Worm (Caenorhabditis elegans) whole organism, young adult: ENCODE results near the gene nsph-4.3.

Source experiments
- F22D6.2 ChIP-seq: sonication (generic microtip); optimal IDR thresholded peaks from 2 replicates; lab custom pipeline; 2016; ENCODE audit warnings: mild to moderate bottlenecking, missing genetic modification characterization, missing compliant biosample characterization
- K11D2.4 ChIP-seq: fragments of 200-800 bp; sonication (Bioruptor generic); IDR thresholded peaks from 2 replicates; pipeline ENCODE4 v1.3.6; 2022; ENCODE audit warnings: missing genetic modification reagents, missing genetic modification characterization, missing compliant biosample characterization
- T07F8.4 ChIP-seq: sonication (generic microtip); optimal IDR thresholded peaks from 2 replicates; lab custom pipeline; 2016; ENCODE audit warnings: mild to moderate bottlenecking, missing genetic modification characterization, moderate library complexity, missing compliant biosample characterization
- Y53G8AR.9 ChIP-seq: fragments of 200-800 bp; sonication (Bioruptor generic); conservative IDR thresholded peaks from 2 replicates; pipeline ENCODE4 v1.3.6; 2022; ENCODE audit warnings: missing genetic modification reagents, missing genetic modification characterization, missing compliant biosample characterization
- ama-1 ChIP-seq, 3 experiments: fragments of 150-350 bp in 1 of 3; sonication (generic microtip) in 2 of 3; optimal IDR thresholded peaks; 2 replicates each; lab custom pipeline; 2014 to 2018; ENCODE audit warnings: missing biosample characterization in 2 of 3, missing genetic modification characterization in 2 of 3, missing genetic modification reagents in 2 of 3
- atf-7 ChIP-seq: sonication (generic microtip); optimal IDR thresholded peaks from 2 replicates; lab custom pipeline; 2017; ENCODE audit warnings: mild to moderate bottlenecking, missing genetic modification characterization, missing compliant biosample characterization
- dox-1 ChIP-seq: fragments of 200-800 bp; sonication (Bioruptor generic); IDR thresholded peaks from 2 replicates; pipeline ENCODE4 v1.3.6; 2022; ENCODE audit warnings: missing genetic modification reagents, missing genetic modification characterization, missing compliant biosample characterization
- egl-44 ChIP-seq: fragments of 200-800 bp; sonication (Bioruptor generic); IDR thresholded peaks from 2 replicates; pipeline ENCODE4 v1.3.6; 2022; ENCODE audit warnings: missing genetic modification reagents, missing genetic modification characterization, missing compliant biosample characterization
- lag-1 ChIP-seq: fragments of 200-800 bp; sonication (Bioruptor generic); IDR thresholded peaks from 2 replicates; pipeline ENCODE4 v1.3.6; 2022; ENCODE audit warnings: missing genetic modification reagents, missing genetic modification characterization, missing compliant biosample characterization
- rcor-1 ChIP-seq: fragments of 200-800 bp; sonication (Bioruptor generic); IDR thresholded peaks from 2 replicates; pipeline ENCODE4 v1.3.6; 2022; ENCODE audit warnings: missing genetic modification reagents, missing genetic modification characterization, missing compliant biosample characterization
- snpc-1.3 ChIP-seq: sonication (generic microtip); optimal IDR thresholded peaks from 2 replicates; lab custom pipeline; 2017; ENCODE audit warnings: missing genetic modification characterization, mild to moderate bottlenecking, missing compliant biosample characterization, antibody characterized with exemption, moderate library complexity, missing genotype, missing genetic modification reagents; ENCODE audit not compliant: insufficient read depth

DNA sequence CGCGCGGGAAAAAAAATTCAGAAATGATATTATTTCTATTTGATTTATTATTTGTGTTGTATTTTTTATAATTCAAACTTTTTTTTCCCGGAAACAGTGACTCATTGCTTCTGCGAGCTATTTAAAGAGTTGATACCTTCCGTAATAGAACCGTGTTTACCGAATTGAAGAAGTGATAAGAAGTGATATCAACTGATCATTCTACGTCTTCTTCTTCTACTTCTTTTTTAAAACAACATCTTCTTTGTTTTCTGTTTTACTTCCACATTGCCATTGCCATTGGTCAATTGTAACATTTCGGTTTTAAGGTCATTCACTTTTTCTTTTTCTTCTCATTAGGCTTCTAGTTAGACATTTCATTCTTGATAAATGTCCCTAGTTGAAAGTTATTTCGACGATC, 43.0 kb downstream of the nsph-4.3 start, which contains the start of gene ttr-32:
- TF ChIP-seq egl-44 (GFP tag; lab: Robert Waterston, UW) (no peak), Y53G8AR.9 (no peak), F22D6.2 (tag; lab: Kevin White, UChicago) (no peak), rcor-1 (GFP tag; lab: Robert Waterston, UW) (no peak), atf-7 (tag; lab: Kevin White, UChicago) (no peak), snpc-1.3 (tag; lab: Kevin White, UChicago) (no peak), K11D2.4 (no peak), ama-1 (optimal IDR thresholded peaks at IDR 0.05; lab: Kevin White, UChicago) (no peak), ama-1 (GFP tag; optimal IDR thresholded peaks at IDR 0.05; lab: Kevin White, UChicago) (no peak), dox-1 (GFP tag; lab: Robert Waterston, UW) (no peak), lag-1 (no peak), T07F8.4 (no peak)
